Worm (Caenorhabditis elegans): ENCODE results near the gene sao-1.

DNA sequence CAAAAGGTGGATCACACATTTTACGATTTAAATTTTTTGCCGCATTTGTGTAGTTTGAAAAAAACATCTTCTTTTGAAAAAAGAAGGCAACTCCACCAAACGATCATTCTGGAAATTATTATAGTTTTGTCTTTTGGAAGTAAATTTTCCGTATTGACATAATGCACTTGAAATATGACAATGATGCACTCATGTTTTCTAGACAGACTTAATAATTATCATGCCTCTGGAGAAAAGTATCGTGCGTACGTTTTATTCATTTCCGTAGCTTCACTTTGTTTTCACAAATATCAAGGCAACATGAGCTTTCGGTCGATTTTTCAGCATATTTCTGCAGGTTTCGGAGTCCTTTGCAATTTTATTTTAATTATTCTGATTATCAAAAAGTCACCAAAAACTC is 45.4 kb upstream of the sao-1 start, which contains the start of gene str-250:
- TF ChIP-seq jun-1 (tag; optimal IDR thresholded peaks at IDR 0.05) (no peak), mdl-1 (tag; optimal IDR thresholded peaks at IDR 0.05) (no peak), hlh-11 (tag; optimal IDR thresholded peaks at IDR 0.05) (no peak), lin-29 (GFP tag; IDR thresholded peaks at IDR 0.05) (no peak), zag-1 (tag; optimal IDR thresholded peaks at IDR 0.05) (no peak)

Measured in whole organism, L4 larva.